Fruit fly (Drosophila melanogaster): ENCODE measurements around the gene CG18746.

DNA sequence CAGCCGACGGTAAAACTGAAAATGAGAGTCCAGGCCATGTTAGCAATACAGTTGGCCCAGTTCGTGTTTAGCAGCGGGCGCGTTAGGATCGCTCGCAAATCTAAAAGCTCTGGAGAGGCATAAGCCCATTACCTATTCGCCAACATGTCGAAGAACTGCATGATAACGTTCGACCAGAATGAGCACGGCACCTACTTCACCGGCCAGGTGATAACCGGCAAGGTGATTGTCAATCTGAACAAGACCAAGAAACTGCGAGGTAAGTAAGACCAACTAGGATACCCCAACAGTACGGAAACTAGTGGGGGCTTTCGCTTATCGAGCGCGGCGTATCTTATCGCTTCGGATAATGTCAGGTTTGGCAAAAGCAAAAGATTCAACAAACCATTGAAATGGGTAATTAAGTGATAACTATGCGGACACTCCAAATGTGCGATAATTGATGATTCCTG is 622 bp upstream of the CG18746 start, which contains the start of gene CG10086:
- TF ChIP-seq psq (GFP tag; optimal IDR thresholded peaks at IDR 0.05) = no peak
- TF ChIP-seq GATAd (GFP tag; optimal IDR thresholded peaks at IDR 0.05) = no peak
- TF ChIP-seq fru (GFP tag; optimal IDR thresholded peaks at IDR 0.05) = no peak
- TF ChIP-seq brk (GFP tag; optimal IDR thresholded peaks at IDR 0.05) = no peak
- TF ChIP-seq Sp1 (GFP tag; optimal IDR thresholded peaks at IDR 0.05) = no peak
- no peak for TF ChIP-seq usp (GFP tag; optimal IDR thresholded peaks at IDR 0.05)
- TF ChIP-seq dmrt93B (GFP tag; optimal IDR thresholded peaks at IDR 0.05) = no peak
- TF ChIP-seq pan (optimal IDR thresholded peaks at IDR 0.05) = no peak

Data from whole organism, wandering third instar larva.